Fruit fly (Drosophila melanogaster) whole organism, embryonic: ENCODE measurements around the gene Sptz.
A peak's percentile ranks its signal among the peaks of the same experiment; 100 is the strongest.

Experiments
- Abd-B ChIP-seq: fragments of 200-800 bp; sonication (Bioruptor generic); optimal IDR thresholded peaks from 2 replicates; lab custom pipeline; 2018; ENCODE audit warnings: missing biosample characterization, mild to moderate bottlenecking, missing genetic modification characterization, moderate library complexity
- Awh ChIP-seq: fragments of 200-800 bp; sonication (Bioruptor generic); IDR thresholded peaks from 2 replicates; pipeline ENCODE4, ENCODE4 v1.3.6; 2022; ENCODE audit warnings: missing biosample characterization, missing genetic modification characterization
- CG1024 ChIP-seq: fragments of 200-800 bp; sonication (Bioruptor generic); IDR thresholded peaks from 2 replicates; pipeline ENCODE4 v1.3.6; 2022; ENCODE audit warnings: missing biosample characterization, missing genetic modification characterization
- CG11093 ChIP-seq: fragments of 200-800 bp; sonication (Bioruptor generic); IDR thresholded peaks from 3 replicates; pipeline ENCODE4 v1.3.6; 2022; ENCODE audit warnings: missing biosample characterization, missing genetic modification characterization
- CG11247 ChIP-seq: fragments of 200-800 bp; sonication (Bioruptor generic); IDR thresholded peaks from 2 replicates; pipeline ENCODE4 v1.3.6; 2022; ENCODE audit warnings: missing biosample characterization, missing genetic modification characterization
- CG11398 ChIP-seq: fragments of 200-800 bp; sonication (Bioruptor generic); optimal IDR thresholded peaks from 2 replicates; lab custom pipeline; 2016; ENCODE audit warnings: missing biosample characterization, missing genetic modification characterization
- CG11723 ChIP-seq: fragments of 200-800 bp; sonication (Bioruptor generic); optimal IDR thresholded peaks from 2 replicates; lab custom pipeline; 2017; ENCODE audit warnings: missing biosample characterization, mild to moderate bottlenecking, missing genetic modification characterization
- CG12155 ChIP-seq: fragments of 200-800 bp; sonication (Bioruptor generic); optimal IDR thresholded peaks from 3 replicates; lab custom pipeline; 2016; ENCODE audit warnings: missing biosample characterization, missing genetic modification characterization
- CG12299 ChIP-seq: fragments of 200-800 bp; sonication (Bioruptor generic); optimal IDR thresholded peaks from 2 replicates; lab custom pipeline; 2018; ENCODE audit warnings: missing biosample characterization, mild to moderate bottlenecking, missing genetic modification characterization
- CG1233 ChIP-seq: fragments of 200-800 bp; sonication (Bioruptor generic); optimal IDR thresholded peaks from 4 replicates; lab custom pipeline; 2018; ENCODE audit warnings: missing biosample characterization, mild to moderate bottlenecking, missing genetic modification characterization
- CG15479 ChIP-seq: fragments of 200-800 bp; sonication (Bioruptor generic); optimal IDR thresholded peaks from 3 replicates; lab custom pipeline; 2019; ENCODE audit warnings: missing biosample characterization, mild to moderate bottlenecking, missing genetic modification characterization, moderate library complexity
- CG17186 ChIP-seq: fragments of 200-800 bp; sonication (Bioruptor generic); optimal IDR thresholded peaks from 3 replicates; lab custom pipeline; 2017; ENCODE audit warnings: missing biosample characterization, missing genetic modification reagents, missing genetic modification characterization
- CG17359 ChIP-seq: fragments of 200-800 bp; sonication (Bioruptor generic); optimal IDR thresholded peaks from 3 replicates; lab custom pipeline; 2018; ENCODE audit warnings: missing biosample characterization, mild to moderate bottlenecking, missing genetic modification characterization, moderate library complexity
- CG18011 ChIP-seq: fragments of 200-800 bp; sonication (Bioruptor generic); optimal IDR thresholded peaks from 2 replicates; lab custom pipeline; 2017; ENCODE audit warnings: missing biosample characterization, missing genetic modification characterization, mild to moderate bottlenecking, moderate library complexity, missing genotype
- CG31224 ChIP-seq: fragments of 200-800 bp; sonication (Bioruptor generic); IDR thresholded peaks from 2 replicates; pipeline ENCODE4 v1.3.6; 2022; ENCODE audit warnings: missing biosample characterization, missing genetic modification characterization
- CG3847 ChIP-seq: fragments of 200-800 bp; sonication (Bioruptor generic); IDR thresholded peaks from 2 replicates; pipeline ENCODE4 v1.3.6; 2022; ENCODE audit warnings: missing biosample characterization, missing genetic modification characterization
- CG4282 ChIP-seq: fragments of 200-800 bp; sonication (Bioruptor generic); optimal IDR thresholded peaks from 2 replicates; lab custom pipeline; 2016; ENCODE audit warnings: missing biosample characterization, missing genetic modification characterization
- CG4820 ChIP-seq: fragments of 200-800 bp; sonication (Bioruptor generic); optimal IDR thresholded peaks from 3 replicates; lab custom pipeline; 2016; ENCODE audit warnings: missing biosample characterization, missing genetic modification characterization
- CG6654 ChIP-seq: fragments of 200-800 bp; sonication (Bioruptor generic); optimal IDR thresholded peaks from 2 replicates; lab custom pipeline; 2017; ENCODE audit warnings: missing biosample characterization, mild to moderate bottlenecking, missing genetic modification characterization
- CG7357 ChIP-seq: fragments of 200-800 bp; sonication (Bioruptor generic); IDR thresholded peaks from 3 replicates; pipeline ENCODE4 v1.3.6; 2022; ENCODE audit warnings: missing biosample characterization, missing genetic modification characterization
- CG7372 ChIP-seq: fragments of 200-800 bp; sonication (Bioruptor generic); IDR thresholded peaks from 2 replicates; pipeline ENCODE4 v1.3.6; 2022; ENCODE audit warnings: missing biosample characterization, missing genetic modification characterization
- CG8944 ChIP-seq: fragments of 200-800 bp; sonication (Bioruptor generic); optimal IDR thresholded peaks from 3 replicates; lab custom pipeline; 2016; ENCODE audit warnings: missing biosample characterization, missing genetic modification characterization
- CG9215 ChIP-seq: fragments of 200-800 bp; sonication (Bioruptor generic); IDR thresholded peaks from 2 replicates; pipeline ENCODE4 v1.3.6; 2022; ENCODE audit warnings: missing biosample characterization, missing genetic modification characterization
- CG9932 ChIP-seq: fragments of 200-800 bp; sonication (Bioruptor generic); IDR thresholded peaks from 2 replicates; pipeline ENCODE4 v1.3.6; 2022; ENCODE audit warnings: missing biosample characterization, missing genetic modification characterization
- Doc2 ChIP-seq: fragments of 200-800 bp; sonication (Bioruptor generic); IDR thresholded peaks from 2 replicates; pipeline ENCODE4 v1.3.6; 2022; ENCODE audit warnings: missing biosample characterization, missing genetic modification characterization
- E2f1 ChIP-seq: fragments of 200-800 bp; sonication (Bioruptor generic); IDR thresholded peaks from 2 replicates; pipeline ENCODE4 v1.3.6; 2022; ENCODE audit warnings: missing biosample characterization, missing genetic modification characterization
- Fer1 ChIP-seq: fragments of 200-800 bp; sonication (Bioruptor generic); optimal IDR thresholded peaks from 2 replicates; lab custom pipeline; 2017; ENCODE audit warnings: missing biosample characterization, mild to moderate bottlenecking, missing genetic modification characterization
- HmgZ ChIP-seq: fragments of 200-800 bp; sonication (Bioruptor generic); optimal IDR thresholded peaks from 2 replicates; lab custom pipeline; 2018; ENCODE audit warnings: missing biosample characterization, mild to moderate bottlenecking, missing genetic modification characterization
- Jarid2 ChIP-seq: fragments of 200-800 bp; sonication (Bioruptor generic); optimal IDR thresholded peaks from 3 replicates; lab custom pipeline; 2017; ENCODE audit warnings: mild to moderate bottlenecking, missing biosample characterization, missing genetic modification reagents, missing genetic modification characterization
- NC2α ChIP-seq: fragments of 200-800 bp; sonication (Bioruptor generic); optimal IDR thresholded peaks from 2 replicates; lab custom pipeline; 2016; ENCODE audit warnings: missing biosample characterization, missing genetic modification characterization
- Sox100B ChIP-seq: fragments of 200-800 bp; sonication (Bioruptor generic); optimal IDR thresholded peaks from 3 replicates; lab custom pipeline; 2018; ENCODE audit warnings: missing biosample characterization, mild to moderate bottlenecking, missing genetic modification characterization
- ab ChIP-seq: fragments of 200-800 bp; sonication (Bioruptor generic); optimal IDR thresholded peaks from 2 replicates; lab custom pipeline; 2016; ENCODE audit warnings: missing biosample characterization, missing genetic modification characterization
- bowl ChIP-seq: fragments of 200-800 bp; sonication (Bioruptor generic); IDR thresholded peaks from 2 replicates; pipeline ENCODE4 v1.3.6; 2022; ENCODE audit warnings: missing biosample characterization, missing genetic modification characterization
- br ChIP-seq: fragments of >200 bp; optimal IDR thresholded peaks from 2 replicates; lab custom pipeline; 2017
- chif ChIP-seq, 2 experiments: fragments of 200-800 bp; sonication (Bioruptor generic); optimal IDR thresholded peaks; 3 replicates each; lab custom pipeline; 2016; ENCODE audit warnings: missing biosample characterization in 2 of 2, missing genetic modification characterization in 2 of 2
- disco-r ChIP-seq: fragments of 200-800 bp; sonication (Bioruptor generic); optimal IDR thresholded peaks from 2 replicates; lab custom pipeline; 2016; ENCODE audit warnings: missing biosample characterization, missing genetic modification characterization
- dm ChIP-seq: fragments of 200-800 bp; sonication (Bioruptor generic); optimal IDR thresholded peaks from 3 replicates; lab custom pipeline; 2016; ENCODE audit warnings: missing biosample characterization, missing genetic modification characterization
- ems ChIP-seq: fragments of 200-800 bp; sonication (Bioruptor generic); optimal IDR thresholded peaks from 3 replicates; lab custom pipeline; 2016; ENCODE audit warnings: missing biosample characterization, missing genetic modification characterization
- ewg ChIP-seq: fragments of 200-800 bp; sonication (Bioruptor generic); optimal IDR thresholded peaks from 3 replicates; lab custom pipeline; 2017; ENCODE audit warnings: mild to moderate bottlenecking, missing biosample characterization, missing genetic modification reagents, missing genetic modification characterization
- gfzf ChIP-seq: fragments of 200-800 bp; sonication (Bioruptor generic); optimal IDR thresholded peaks from 2 replicates; lab custom pipeline; 2016; ENCODE audit warnings: missing biosample characterization, mild to moderate bottlenecking, missing genetic modification characterization, moderate library complexity
- gsb-n ChIP-seq: fragments of 200-800 bp; sonication (Bioruptor generic); optimal IDR thresholded peaks from 3 replicates; lab custom pipeline; 2018; ENCODE audit warnings: missing biosample characterization, mild to moderate bottlenecking, missing genetic modification characterization
- kni ChIP-seq: fragments of 200-800 bp; sonication (Bioruptor generic); optimal IDR thresholded peaks from 3 replicates; lab custom pipeline; 2017; ENCODE audit warnings: mild to moderate bottlenecking, missing biosample characterization, missing genetic modification reagents, missing genetic modification characterization
- mirr ChIP-seq: fragments of 200-800 bp; sonication (Bioruptor generic); optimal IDR thresholded peaks from 3 replicates; lab custom pipeline; 2018; ENCODE audit warnings: missing biosample characterization, mild to moderate bottlenecking, missing genetic modification characterization
- oc ChIP-seq: fragments of 200-800 bp; sonication (Bioruptor generic); optimal IDR thresholded peaks from 2 replicates; lab custom pipeline; 2018; ENCODE audit warnings: missing biosample characterization, mild to moderate bottlenecking, missing genetic modification characterization, moderate library complexity
- pita ChIP-seq: fragments of 200-800 bp; sonication (Bioruptor generic); optimal IDR thresholded peaks from 2 replicates; lab custom pipeline; 2017; ENCODE audit warnings: missing biosample characterization, mild to moderate bottlenecking, missing genetic modification characterization
- ro ChIP-seq: fragments of 200-800 bp; sonication (Bioruptor generic); IDR thresholded peaks from 2 replicates; pipeline ENCODE4 v1.3.6; 2022; ENCODE audit warnings: missing biosample characterization, missing genetic modification characterization
- sens ChIP-seq: fragments of 200-800 bp; sonication (Bioruptor generic); peaks from one replicate; lab custom pipeline; 2016; ENCODE audit warnings: missing biosample characterization, missing genetic modification characterization
- seq ChIP-seq: fragments of 200-800 bp; sonication (Bioruptor generic); IDR thresholded peaks from 2 replicates; pipeline ENCODE4 v1.3.6; 2022; ENCODE audit warnings: missing biosample characterization, missing genetic modification characterization
- stc ChIP-seq: fragments of 200-800 bp; sonication (Bioruptor generic); IDR thresholded peaks from 2 replicates; pipeline ENCODE4 v1.3.6; 2022; ENCODE audit warnings: missing biosample characterization, missing genetic modification characterization
- tup ChIP-seq: fragments of 200-800 bp; sonication (Bioruptor generic); optimal IDR thresholded peaks from 2 replicates; lab custom pipeline; 2016; ENCODE audit warnings: missing biosample characterization, mild to moderate bottlenecking, missing genetic modification characterization, moderate library complexity
- vnd ChIP-seq: fragments of 200-800 bp; sonication (Bioruptor generic); IDR thresholded peaks from 3 replicates; pipeline ENCODE4 v1.3.6; 2022; ENCODE audit warnings: missing biosample characterization, missing genetic modification characterization; ENCODE audit not compliant: partially characterized antibody
- wek ChIP-seq: fragments of 200-800 bp; sonication (Bioruptor generic); optimal IDR thresholded peaks from 3 replicates; lab custom pipeline; 2018; ENCODE audit warnings: missing biosample characterization, mild to moderate bottlenecking, missing genetic modification characterization, moderate library complexity

Gene Sptz

dm6 chr3R:11409667-11410137, 12.2 kb upstream of the Sptz start, which contains the start of the genes mgr and Irbp (continued):
- TF ChIP-seq chif (GFP tag; optimal IDR thresholded peaks at IDR 0.05; lab: Kevin White, UChicago) (peak in 1 of 2 experiments; percentile 18), CG7357 (peak; percentile 83), CG11247 (GFP tag; lab: Robert Waterston, UW) (peak; percentile 94), ewg (GFP tag; lab: Kevin White, UChicago) (peak; percentile 83), CG17359 (tag; lab: Kevin White, UChicago) (no peak), CG6654 (GFP tag; lab: Kevin White, UChicago) (peak; percentile 63), CG11398 (GFP tag; lab: Kevin White, UChicago) (no peak), CG4820 (GFP tag; lab: Kevin White, UChicago) (peak; percentile 85), pita (GFP tag; lab: Kevin White, UChicago) (no peak), wek (no peak), ab (GFP tag; lab: Kevin White, UChicago) (no peak), seq (GFP tag; lab: Robert Waterston, UW) (peak; percentile 93), CG4282 (no peak), Jarid2 (GFP tag; lab: Kevin White, UChicago) (peak; percentile 32), E2f1 (GFP tag; lab: Robert Waterston, UW) (peak; percentile 95), NC2α (GFP tag; lab: Kevin White, UChicago) (no peak), Abd-B (GFP tag; lab: Kevin White, UChicago) (peak; percentile 82), sens (peak; percentile 91), HmgZ (tag; lab: Kevin White, UChicago) (peak; percentile 86), CG1233 (GFP tag; lab: Kevin White, UChicago) (peak; percentile 91), CG1024 (GFP tag; lab: Robert Waterston, UW) (peak; percentile 89), stc (peak; percentile 91), CG17186 (GFP tag; lab: Kevin White, UChicago) (peak; percentile 40), gsb-n (tag; lab: Kevin White, UChicago) (peak; percentile 93), kni (GFP tag; lab: Kevin White, UChicago) (no peak), Awh (GFP tag; lab: Robert Waterston, UW) (peak; percentile 91), CG11723 (GFP tag; lab: Kevin White, UChicago) (peak; percentile 85), CG11093 (GFP tag; lab: Robert Waterston, UW) (peak; percentile 79; the same call in 2 of the 3 replicates), gfzf (GFP tag; lab: Kevin White, UChicago) (no peak), CG18011 (GFP tag; lab: Kevin White, UChicago) (peak; percentile 83), br (lab: Kevin White, UChicago) (no peak), tup (GFP tag; lab: Kevin White, UChicago) (peak; percentile 70), CG8944 (GFP tag; lab: Kevin White, UChicago) (no peak), ro (peak; percentile 84), bowl (GFP tag; lab: Robert Waterston, UW) (peak; percentile 84), CG9932 (GFP tag; lab: Robert Waterston, UW) (peak; percentile 98), CG12155 (GFP tag; lab: Kevin White, UChicago) (peak; percentile 87), ems (GFP tag; lab: Kevin White, UChicago) (peak; percentile 54), vnd (GFP tag; lab: Robert Waterston, UW) (peak; percentile 83), CG7372 (GFP tag; lab: Robert Waterston, UW) (peak; percentile 94), oc (tag; lab: Kevin White, UChicago) (no peak), Sox100B (GFP tag; lab: Kevin White, UChicago) (peak; percentile 90), CG31224 (GFP tag; lab: Robert Waterston, UW) (peak; percentile 85), dm (GFP tag; lab: Kevin White, UChicago) (peak; percentile 19), disco-r (GFP tag; lab: Kevin White, UChicago) (no peak), CG9215 (GFP tag; lab: Robert Waterston, UW) (peak; percentile 93), CG12299 (tag; lab: Kevin White, UChicago) (peak; percentile 80), CG3847 (GFP tag; lab: Robert Waterston, UW) (peak; percentile 95), CG15479 (GFP tag; lab: Kevin White, UChicago) (peak; percentile 11), Fer1 (GFP tag; lab: Kevin White, UChicago) (no peak), Doc2 (GFP tag; lab: Robert Waterston, UW) (peak; percentile 70), mirr (GFP tag; lab: Kevin White, UChicago) (no peak)
